Worm (Caenorhabditis elegans) whole organism, L3 larva: ENCODE measurements around the gene C50A2.7.
"Not testable (repeated sequence)": the region's sequence is repeated elsewhere in the genome, so short reads cannot be mapped to it uniquely, and the experiment has no call there.

Experiments used
- ama-1 ChIP-seq: fragments of 150-350 bp; optimal IDR thresholded peaks from 2 replicates; lab custom pipeline; 2018
- ceh-28 ChIP-seq: fragments of 150-350 bp; optimal IDR thresholded peaks from 2 replicates; lab custom pipeline; 2014; ENCODE audit warnings: missing biosample characterization, missing genetic modification reagents, missing genetic modification characterization
- ceh-82 ChIP-seq: fragments of 150-350 bp; optimal IDR thresholded peaks from 2 replicates; lab custom pipeline; 2014; ENCODE audit warnings: missing biosample characterization, missing genetic modification characterization
- ceh-9 ChIP-seq: sonication (generic microtip); optimal IDR thresholded peaks from 2 replicates; lab custom pipeline; 2018; ENCODE audit warnings: missing biosample characterization, missing genetic modification characterization
- daf-12 ChIP-seq: fragments of 150-350 bp; optimal IDR thresholded peaks from 2 replicates; lab custom pipeline; 2014; ENCODE audit warnings: missing biosample characterization, missing genetic modification reagents, missing genetic modification characterization
- egl-27 ChIP-seq: sonication (generic microtip); optimal IDR thresholded peaks from 4 replicates; lab custom pipeline; 2017; ENCODE audit warnings: missing biosample characterization, missing genetic modification reagents, missing genetic modification characterization
- egl-5 ChIP-seq: fragments of 150-350 bp; optimal IDR thresholded peaks from 2 replicates; lab custom pipeline; 2017; ENCODE audit warnings: missing biosample characterization, missing genetic modification reagents, missing genetic modification characterization, inconsistent platforms
- elt-1 ChIP-seq: fragments of 150-350 bp; optimal IDR thresholded peaks from 2 replicates; lab custom pipeline; 2014; ENCODE audit warnings: missing biosample characterization, missing genetic modification characterization
- elt-2 ChIP-seq: sonication (generic microtip); optimal IDR thresholded peaks from 2 replicates; lab custom pipeline; 2016; ENCODE audit warnings: missing genetic modification reagents, mild to moderate bottlenecking, missing genetic modification characterization, missing compliant biosample characterization
- elt-3 ChIP-seq, 3 experiments: fragments of 150-350 bp in 1 of 3; sonication (generic microtip) in 2 of 3; optimal IDR thresholded peaks; 2 replicates in 2 of 3; 4 replicates in 1 of 3; lab custom pipeline; 2014 to 2017; ENCODE audit warnings: missing biosample characterization in 3 of 3, missing genetic modification characterization in 3 of 3
- fkh-10 ChIP-seq: sonication (generic microtip); optimal IDR thresholded peaks from 2 replicates; lab custom pipeline; 2017; ENCODE audit warnings: missing biosample characterization, missing genetic modification reagents, missing genetic modification characterization
- fkh-2 ChIP-seq: fragments of 150-350 bp; optimal IDR thresholded peaks from 2 replicates; lab custom pipeline; 2014; ENCODE audit warnings: missing biosample characterization, missing genetic modification reagents, missing genetic modification characterization
- fos-1 ChIP-seq: fragments of 150-350 bp; optimal IDR thresholded peaks from 2 replicates; lab custom pipeline; 2014; ENCODE audit warnings: missing biosample characterization, missing genetic modification characterization
- hmg-11 ChIP-seq: sonication (generic microtip); optimal IDR thresholded peaks from 2 replicates; lab custom pipeline; 2016; ENCODE audit warnings: missing genetic modification characterization, missing compliant biosample characterization
- lin-15B ChIP-seq: fragments of 150-350 bp; optimal IDR thresholded peaks from 2 replicates; lab custom pipeline; 2014; ENCODE audit warnings: missing biosample characterization, missing genetic modification characterization
- lsy-12 ChIP-seq: sonication (generic microtip); optimal IDR thresholded peaks from 2 replicates; lab custom pipeline; 2016; ENCODE audit warnings: mild to moderate bottlenecking, missing genetic modification characterization, missing compliant biosample characterization
- mml-1 ChIP-seq: fragments of 150-350 bp; sonication (generic microtip); optimal IDR thresholded peaks from 3 replicates; lab custom pipeline; 2014; ENCODE audit warnings: missing biosample characterization, missing genetic modification characterization
- nfya-1 ChIP-seq: sonication (generic microtip); optimal IDR thresholded peaks from 2 replicates; lab custom pipeline; 2017; ENCODE audit warnings: missing genetic modification characterization, mild to moderate bottlenecking, missing compliant biosample characterization, antibody characterized with exemption, moderate library complexity; ENCODE audit not compliant: insufficient read depth
- nhr-11 ChIP-seq: fragments of 150-350 bp; optimal IDR thresholded peaks from 2 replicates; lab custom pipeline; 2014; ENCODE audit warnings: missing biosample characterization, missing genetic modification characterization
- nhr-12 ChIP-seq: fragments of 150-350 bp; optimal IDR thresholded peaks from 2 replicates; lab custom pipeline; 2014; ENCODE audit warnings: missing biosample characterization, missing genetic modification characterization
- nhr-23 ChIP-seq: fragments of 150-350 bp; optimal IDR thresholded peaks from 2 replicates; lab custom pipeline; 2014; ENCODE audit warnings: missing biosample characterization, missing genetic modification reagents, missing genetic modification characterization
- nhr-237 ChIP-seq: fragments of 150-350 bp; optimal IDR thresholded peaks from 2 replicates; lab custom pipeline; 2014; ENCODE audit warnings: missing biosample characterization, missing genetic modification characterization
- nhr-25 ChIP-seq: sonication (generic microtip); optimal IDR thresholded peaks from 2 replicates; lab custom pipeline; 2017; ENCODE audit warnings: missing biosample characterization, missing genetic modification characterization
- nhr-28 ChIP-seq: fragments of 150-350 bp; optimal IDR thresholded peaks from 2 replicates; lab custom pipeline; 2014; ENCODE audit warnings: missing biosample characterization, missing genetic modification characterization
- nhr-43 ChIP-seq: sonication (generic microtip); optimal IDR thresholded peaks from 2 replicates; lab custom pipeline; 2016; ENCODE audit warnings: mild to moderate bottlenecking, missing genetic modification characterization, missing compliant biosample characterization; ENCODE audit not compliant: poor library complexity, severe bottlenecking
- nhr-67 ChIP-seq: fragments of 150-350 bp; optimal IDR thresholded peaks from 2 replicates; lab custom pipeline; 2014; ENCODE audit warnings: missing biosample characterization, missing genetic modification characterization
- nhr-76 ChIP-seq: fragments of 150-350 bp; sonication (generic microtip); optimal IDR thresholded peaks from 5 replicates; lab custom pipeline; 2014; ENCODE audit warnings: missing biosample characterization, missing genetic modification characterization
- pha-4 ChIP-seq: fragments of 150-350 bp; optimal IDR thresholded peaks from 2 replicates; lab custom pipeline; 2014; ENCODE audit warnings: missing biosample characterization, missing genetic modification reagents, missing genetic modification characterization
- sea-2 ChIP-seq: fragments of 150-350 bp; sonication (generic microtip); optimal IDR thresholded peaks from 4 replicates; lab custom pipeline; 2014; ENCODE audit warnings: missing biosample characterization, missing genetic modification reagents, missing genetic modification characterization
- skn-1 ChIP-seq: fragments of 150-350 bp; optimal IDR thresholded peaks from 2 replicates; lab custom pipeline; 2014; ENCODE audit warnings: missing biosample characterization, missing genetic modification characterization
- snpc-4 ChIP-seq: fragments of 150-350 bp; optimal IDR thresholded peaks from 2 replicates; lab custom pipeline; 2014; ENCODE audit warnings: missing biosample characterization, missing genetic modification characterization
- tbx-2 ChIP-seq: sonication (generic microtip); optimal IDR thresholded peaks from 2 replicates; lab custom pipeline; 2016; ENCODE audit warnings: mild to moderate bottlenecking, missing genetic modification characterization, missing compliant biosample characterization
- unc-62 ChIP-seq: fragments of 150-350 bp; sonication (generic microtip); optimal IDR thresholded peaks from 4 replicates; lab custom pipeline; 2014; ENCODE audit warnings: missing biosample characterization, missing genetic modification reagents, missing genetic modification characterization
- zag-1 ChIP-seq: fragments of 150-350 bp; optimal IDR thresholded peaks from 2 replicates; lab custom pipeline; 2014; ENCODE audit warnings: missing biosample characterization, missing genetic modification characterization
- ztf-4 ChIP-seq: fragments of 150-350 bp; optimal IDR thresholded peaks from 2 replicates; lab custom pipeline; 2014; ENCODE audit warnings: missing biosample characterization, missing genetic modification characterization

Gene C50A2.7

DNA sequence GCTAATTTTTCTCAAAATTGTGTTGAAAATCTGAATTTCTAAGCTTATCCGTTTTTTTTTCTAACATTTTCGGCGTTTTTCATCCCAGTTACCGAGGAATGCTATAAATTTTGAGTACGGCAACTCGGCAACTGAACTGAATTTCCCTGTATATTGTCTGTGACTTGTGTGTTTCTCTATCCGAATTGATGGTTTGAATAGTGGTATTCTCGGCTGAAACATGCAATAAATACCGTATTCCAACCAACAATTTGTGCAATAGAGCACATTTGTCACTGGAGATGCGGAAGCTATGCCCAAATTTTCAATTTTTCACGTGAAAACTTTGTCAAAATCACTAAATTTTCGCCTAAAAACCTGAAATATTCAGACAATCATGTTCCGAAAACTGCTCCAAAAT lies 19.1 kb downstream of the C50A2.7 start, which contains the start of gene rmif-2:
Gene rmif-2 (plus strand): TSS at position 301 of the 400 bp plus-strand sequence.
- not testable (repeated sequence) for TF ChIP-seq sea-2 (GFP tag; lab: Kevin White, UChicago); hmg-11 (tag; lab: Kevin White, UChicago); skn-1

DNA sequence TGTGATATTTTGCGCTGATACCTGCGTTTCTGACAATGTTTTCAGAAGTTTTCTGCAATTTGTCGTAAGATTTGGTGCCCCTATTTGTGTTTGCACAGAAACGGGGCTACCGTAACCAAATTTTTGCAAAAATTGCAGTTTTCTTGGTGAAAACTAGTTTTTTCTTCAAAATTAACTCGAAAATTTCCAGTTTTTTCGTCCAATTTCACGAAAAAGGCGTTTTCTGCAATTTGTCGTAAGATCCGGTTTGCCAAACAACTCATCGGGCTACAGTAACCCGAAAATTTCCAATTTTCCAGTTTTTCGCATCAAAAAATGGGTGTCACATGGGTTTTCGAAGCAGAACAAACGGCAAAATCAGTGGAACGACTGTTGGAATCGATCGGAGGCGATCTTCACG lies 24.3 kb downstream of the C50A2.7 start, which contains the start of gene mdt-20:
Gene mdt-20 (plus strand): TSS at position 301 of the 400 bp plus-strand sequence.
- TF ChIP-seq mml-1 (tag; lab: Kevin White, UChicago); ama-1 (lab: Kevin White, UChicago); ceh-9: not testable (repeated sequence)

DNA sequence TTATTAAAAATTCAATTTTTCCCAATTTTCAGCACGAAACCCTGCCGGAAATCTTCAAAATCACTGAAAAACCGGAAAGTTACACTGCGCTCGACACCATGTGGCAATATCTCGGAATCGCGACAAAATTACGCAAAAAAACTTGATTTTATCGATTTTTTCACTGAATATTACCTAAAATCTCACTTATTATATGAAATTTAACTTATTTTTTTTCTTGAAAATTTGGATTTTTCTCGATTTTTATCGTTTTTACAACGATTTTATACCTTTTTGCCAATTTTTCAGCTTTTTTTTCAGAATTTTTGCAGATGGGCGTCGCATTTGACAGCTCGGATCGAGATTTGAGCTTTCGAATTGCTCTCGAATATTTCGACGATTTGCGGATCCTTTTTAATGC lies 29.5 kb downstream of the C50A2.7 start, which contains the start of gene spl-3:
Gene spl-3 (plus strand): TSS at position 301 of the 400 bp plus-strand sequence.
- TF ChIP-seq ceh-9 (no peak), ceh-28 (tag; lab: Kevin White, UChicago) (no peak), nhr-76 (tag; lab: Kevin White, UChicago) (no peak), egl-27 (tag; lab: Kevin White, UChicago) (no peak)
- TF ChIP-seq, all 47 proteins: peak for 0

DNA sequence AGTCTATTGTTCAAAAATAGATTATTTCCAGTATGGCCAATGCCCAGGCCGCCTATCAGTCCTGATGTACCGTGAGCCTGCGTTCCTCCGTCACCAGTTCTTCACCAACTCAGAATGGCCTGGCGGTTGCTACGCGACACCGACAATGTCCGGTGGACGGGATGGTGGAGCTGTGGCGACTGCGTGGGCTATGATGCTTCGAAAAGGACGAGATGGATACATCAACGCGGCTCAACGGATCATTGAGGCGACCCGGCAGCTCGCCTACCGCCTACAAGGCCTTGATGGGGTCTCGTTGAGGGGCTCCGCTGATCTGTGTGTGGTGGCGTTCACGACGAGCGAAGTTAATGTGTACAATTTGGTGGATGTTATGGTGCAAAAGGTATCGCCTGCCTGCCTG lies 36.3 kb downstream of the C50A2.7 start:
- no peak for TF ChIP-seq fos-1 (tag; lab: Kevin White, UChicago)
- no peak for TF ChIP-seq lsy-12 (tag; lab: Kevin White, UChicago)
- no peak for TF ChIP-seq lin-15B (tag; lab: Kevin White, UChicago)
- TF ChIP-seq nhr-11 (tag; lab: Kevin White, UChicago), result no peak
- TF ChIP-seq fkh-2 (tag; lab: Kevin White, UChicago), result no peak
- TF ChIP-seq nhr-23 (tag; lab: Kevin White, UChicago), result no peak
- no peak for TF ChIP-seq egl-27 (tag; lab: Kevin White, UChicago)
- TF ChIP-seq, all 47 proteins: peak for 0

DNA sequence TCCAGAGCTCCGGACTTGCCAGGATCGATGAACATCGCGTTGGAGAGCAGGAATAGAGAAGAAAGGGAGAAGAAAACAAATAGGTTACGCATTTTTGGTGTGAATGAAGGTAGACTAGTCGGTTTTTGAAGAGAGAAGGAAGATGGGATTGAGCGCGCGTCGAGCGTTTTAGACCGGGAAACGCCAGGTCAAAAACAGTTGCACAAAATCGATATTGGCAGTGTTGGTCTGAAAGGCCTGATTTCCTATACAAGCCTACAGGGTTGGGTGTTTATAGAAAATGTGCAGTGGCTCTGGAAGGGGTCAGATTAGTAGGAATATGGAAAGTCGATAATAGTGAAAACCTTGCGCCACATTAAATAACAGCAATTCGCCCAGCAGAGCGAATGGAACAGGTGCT lies 41.6 kb downstream of the C50A2.7 start, which contains the start of gene dsl-2:
Gene dsl-2 (minus strand): TSS at position 101 of the 400 bp plus-strand sequence.
- no peak for TF ChIP-seq sea-2 (GFP tag; lab: Kevin White, UChicago)
- TF ChIP-seq elt-2 (tag; lab: Kevin White, UChicago), result no peak
- TF ChIP-seq nhr-43 (tag; lab: Kevin White, UChicago), result no peak
- TF ChIP-seq nhr-25 (tag; lab: Kevin White, UChicago), result no peak
- TF ChIP-seq egl-5 (tag; lab: Kevin White, UChicago), result no peak
- TF ChIP-seq fkh-10 (GFP tag; lab: Kevin White, UChicago), result no peak
- TF ChIP-seq skn-1, result no peak
- TF ChIP-seq nhr-67 (tag; lab: Kevin White, UChicago), result no peak
- TF ChIP-seq pha-4, result no peak
- TF ChIP-seq egl-27 (tag; lab: Kevin White, UChicago), result no peak
- TF ChIP-seq hmg-11 (tag; lab: Kevin White, UChicago), result no peak
- no peak for TF ChIP-seq nfya-1 (tag; lab: Kevin White, UChicago)
- TF ChIP-seq daf-12, result no peak
- TF ChIP-seq tbx-2 (tag; lab: Kevin White, UChicago), result no peak
- no peak for TF ChIP-seq ztf-4
- TF ChIP-seq lsy-12 (tag; lab: Kevin White, UChicago), result no peak
- no peak for TF ChIP-seq ceh-28 (tag; lab: Kevin White, UChicago)
- TF ChIP-seq nhr-23 (tag; lab: Kevin White, UChicago), result no peak
- TF ChIP-seq elt-3 (tag; optimal IDR thresholded peaks at IDR 0.05; lab: Kevin White, UChicago), result no peak
- no peak for TF ChIP-seq zag-1 (tag; lab: Kevin White, UChicago)
- TF ChIP-seq, all 47 proteins: peak for 0

DNA sequence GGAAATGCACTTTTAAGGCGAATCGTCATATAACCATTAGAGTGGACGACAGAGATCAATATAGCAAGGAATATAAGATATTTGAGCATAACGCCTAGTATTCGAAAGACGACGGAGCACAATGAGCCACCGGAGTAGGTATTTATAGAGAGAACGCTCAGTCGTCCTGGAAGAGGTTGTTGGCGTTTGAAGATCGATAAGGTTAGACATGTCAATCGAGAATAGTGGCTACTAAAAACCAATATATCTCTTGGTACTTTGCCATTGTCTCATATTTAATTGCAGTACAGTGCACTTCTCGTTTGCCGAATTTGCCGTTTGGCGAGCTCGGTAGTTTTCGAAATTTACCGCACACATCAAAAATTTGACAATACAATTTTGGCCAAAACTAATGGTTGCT lies 44.8 kb downstream of the C50A2.7 start, which contains the start of gene dsl-1:
Gene dsl-1 (minus strand): TSS at position 101 of the 400 bp plus-strand sequence.
- TF ChIP-seq fkh-10 (GFP tag; lab: Kevin White, UChicago), result no peak
- no peak for TF ChIP-seq elt-1 (tag; lab: Kevin White, UChicago)
- no peak for TF ChIP-seq fos-1 (tag; lab: Kevin White, UChicago)
- no peak for TF ChIP-seq nhr-76 (tag; lab: Kevin White, UChicago)
- no peak for TF ChIP-seq ama-1 (lab: Kevin White, UChicago)
- TF ChIP-seq ceh-82, result no peak
- TF ChIP-seq nhr-12 (tag; lab: Kevin White, UChicago), result no peak
- TF ChIP-seq snpc-4 (tag; lab: Kevin White, UChicago), result no peak
- no peak for TF ChIP-seq ztf-4
- no peak for TF ChIP-seq pha-4
- no peak for TF ChIP-seq nhr-25 (tag; lab: Kevin White, UChicago)
- TF ChIP-seq zag-1 (tag; lab: Kevin White, UChicago), result no peak
- no peak for TF ChIP-seq nhr-237
- TF ChIP-seq nhr-28 (tag; lab: Kevin White, UChicago), result no peak
- no peak for TF ChIP-seq egl-5 (tag; lab: Kevin White, UChicago)
- no peak for TF ChIP-seq nhr-43 (tag; lab: Kevin White, UChicago)
- TF ChIP-seq lsy-12 (tag; lab: Kevin White, UChicago), result no peak
- TF ChIP-seq unc-62 (GFP tag; lab: Kevin White, UChicago), result no peak
